Worm (Caenorhabditis elegans): ENCODE data around the gene ugt-39.

Gene ugt-39

ce11 chrV:7157089-7157488, at the start of gene ugt-39:
TSS of gene ugt-39 (plus strand) at chrV:7157142.
- TF ChIP-seq nhr-11 (tag; optimal IDR thresholded peaks at IDR 0.05) (no peak), nhr-25 (tag; optimal IDR thresholded peaks at IDR 0.05) (no peak), elt-2 (tag; optimal IDR thresholded peaks at IDR 0.05) (peak; percentile 61), skn-1 (tag; optimal IDR thresholded peaks at IDR 0.05) (peak; percentile 38), nhr-28 (tag; optimal IDR thresholded peaks at IDR 0.05) (no peak), eor-1 (tag; optimal IDR thresholded peaks at IDR 0.05) (no peak), unc-62 (GFP tag; optimal IDR thresholded peaks at IDR 0.05) (no peak), pqm-1 (tag; optimal IDR thresholded peaks at IDR 0.05) (peak; percentile 69)

ce11 chrV:7110370-7110769, 46.6 kb upstream of the ugt-39 start:
- TF ChIP-seq lin-15B (tag; optimal IDR thresholded peaks at IDR 0.05) (no peak), fkh-10 (GFP tag; optimal IDR thresholded peaks at IDR 0.05) (peak; percentile 21)

- no peak for TF ChIP-seq lsy-12 (tag; optimal IDR thresholded peaks at IDR 0.05)
- peak; percentile 76 for TF ChIP-seq fkh-10 (GFP tag; optimal IDR thresholded peaks at IDR 0.05)
- TF ChIP-seq mdl-1 (tag; optimal IDR thresholded peaks at IDR 0.05), result no peak
Measured at ce11 chrV:7111276-7111675, 45.7 kb upstream of the ugt-39 start.

- TF ChIP-seq eor-1 (tag; optimal IDR thresholded peaks at IDR 0.05) (no peak), ama-1 (optimal IDR thresholded peaks at IDR 0.05) (no peak), nhr-237 (tag; optimal IDR thresholded peaks at IDR 0.05) (no peak), ceh-9 (tag; optimal IDR thresholded peaks at IDR 0.05) (no peak), elt-2 (tag; optimal IDR thresholded peaks at IDR 0.05) (no peak), nhr-12 (tag; optimal IDR thresholded peaks at IDR 0.05) (no peak), elt-1 (tag; optimal IDR thresholded peaks at IDR 0.05) (no peak), aly-2 (tag; optimal IDR thresholded peaks at IDR 0.05) (no peak), pha-4 (tag; optimal IDR thresholded peaks at IDR 0.05) (no peak), nhr-11 (tag; optimal IDR thresholded peaks at IDR 0.05) (no peak), egl-5 (tag; optimal IDR thresholded peaks at IDR 0.05) (no peak), ztf-11 (tag; optimal IDR thresholded peaks at IDR 0.05) (no peak), ceh-82 (tag; optimal IDR thresholded peaks at IDR 0.05) (no peak), ceh-28 (tag; optimal IDR thresholded peaks at IDR 0.05) (no peak), egl-27 (tag; optimal IDR thresholded peaks at IDR 0.05) (no peak), daf-12 (tag; optimal IDR thresholded peaks at IDR 0.05) (no peak), pqm-1 (tag; optimal IDR thresholded peaks at IDR 0.05) (no peak), snpc-4 (tag; optimal IDR thresholded peaks at IDR 0.05) (no peak)
Measured at ce11 chrV:7112223-7112622, 44.7 kb upstream of the ugt-39 start.

ce11 chrV:7118796-7119195, 38.1 kb upstream of the ugt-39 start, which contains the start of gene srx-33:
TSS of gene srx-33 (minus strand) at chrV:7118896.
- TF ChIP-seq nhr-25 (tag; optimal IDR thresholded peaks at IDR 0.05) (no peak), eor-1 (tag; optimal IDR thresholded peaks at IDR 0.05) (no peak), ztf-11 (tag; optimal IDR thresholded peaks at IDR 0.05) (no peak), ceh-9 (tag; optimal IDR thresholded peaks at IDR 0.05) (no peak), skn-1 (tag; optimal IDR thresholded peaks at IDR 0.05) (no peak), jun-1 (tag; optimal IDR thresholded peaks at IDR 0.05) (no peak), zag-1 (tag; optimal IDR thresholded peaks at IDR 0.05) (no peak), lsy-12 (tag; optimal IDR thresholded peaks at IDR 0.05) (no peak), nfya-1 (tag; optimal IDR thresholded peaks at IDR 0.05; ENCODE audit: insufficient read depth) (no peak), ZK546.5 (tag; optimal IDR thresholded peaks at IDR 0.05) (no peak), unc-62 (GFP tag; optimal IDR thresholded peaks at IDR 0.05) (no peak), nhr-43 (tag; optimal IDR thresholded peaks at IDR 0.05; ENCODE audit: poor library complexity, severe bottlenecking) (no peak), elt-3 (tag; optimal IDR thresholded peaks at IDR 0.05) (no peak), nhr-77 (tag; optimal IDR thresholded peaks at IDR 0.05) (no peak), snpc-4 (tag; optimal IDR thresholded peaks at IDR 0.05) (no peak), fkh-2 (tag; optimal IDR thresholded peaks at IDR 0.05) (no peak)

ce11 chrV:7120168-7120567, 36.8 kb upstream of the ugt-39 start, which contains the start of gene srx-34:
TSS of gene srx-34 (minus strand) at chrV:7120268.
- TF ChIP-seq pqm-1 (tag; optimal IDR thresholded peaks at IDR 0.05), result no peak
- TF ChIP-seq aly-2 (tag; optimal IDR thresholded peaks at IDR 0.05), result no peak
